Fruit fly (Drosophila melanogaster): ENCODE measurements around the gene CG34001.

Gene CG34001

dm6 chr3L:10669592-10670400 is 38.9 kb downstream of the CG34001 start:
- no peak for TF ChIP-seq fd85E (GFP tag; optimal IDR thresholded peaks at IDR 0.05)
- TF ChIP-seq CG4318 (GFP tag; optimal IDR thresholded peaks at IDR 0.05), result no peak
- TF ChIP-seq CG6276 (GFP tag; optimal IDR thresholded peaks at IDR 0.05), result no peak
- no peak for TF ChIP-seq net (GFP tag; optimal IDR thresholded peaks at IDR 0.05)
- TF ChIP-seq Ets96B (tag; optimal IDR thresholded peaks at IDR 0.05), result no peak
- TF ChIP-seq Eip75B (GFP tag; optimal IDR thresholded peaks at IDR 0.05), result no peak
- TF ChIP-seq CG6854 (GFP tag; optimal IDR thresholded peaks at IDR 0.05), result no peak
- no peak for TF ChIP-seq CG15336 (GFP tag; IDR thresholded peaks at IDR 0.05)

- TF ChIP-seq Hr4 (GFP tag; optimal IDR thresholded peaks at IDR 0.05), result no peak
- no peak for TF ChIP-seq CG11294 (GFP tag; IDR thresholded peaks at IDR 0.05)
- 0 out of 3 replicates have a peak, but pooled peaks have one; percentile 15 for TF ChIP-seq eg (GFP tag; IDR thresholded peaks at IDR 0.05)
- no peak for TF ChIP-seq CG8119 (GFP tag; IDR thresholded peaks at IDR 0.05)
- TF ChIP-seq topi (GFP tag; optimal IDR thresholded peaks at IDR 0.05), result no peak
- no peak for TF ChIP-seq Smox (GFP tag; optimal IDR thresholded peaks at IDR 0.05)
- no peak for TF ChIP-seq CG1621 (tag; optimal IDR thresholded peaks at IDR 0.05)
- no peak for TF ChIP-seq CG4318 (GFP tag; optimal IDR thresholded peaks at IDR 0.05)
These were observed 41.7 kb downstream of the CG34001 start for dm6 chr3L:10672540-10672939.

- no peak for TF ChIP-seq CG10631 (GFP tag; optimal IDR thresholded peaks at IDR 0.05)
- TF ChIP-seq CG6163 (GFP tag; IDR thresholded peaks at IDR 0.05), result peak; percentile 40; the same call in 1 of the 3 replicates
- TF ChIP-seq fd59A (GFP tag; optimal IDR thresholded peaks at IDR 0.05), result no peak
- TF ChIP-seq svp (GFP tag), result peak; percentile 64
- peak; percentile 5 for TF ChIP-seq Met (GFP tag; optimal IDR thresholded peaks at IDR 0.05)
- peak; percentile 21 for TF ChIP-seq CG6854 (GFP tag; optimal IDR thresholded peaks at IDR 0.05)
- TF ChIP-seq fkh (GFP tag; optimal IDR thresholded peaks at IDR 0.05), result peak; percentile 20
- peak; percentile 3 for TF ChIP-seq dsx (GFP tag; optimal IDR thresholded peaks at IDR 0.05; ENCODE audit: poor library complexity, severe bottlenecking)
- TF ChIP-seq ss (GFP tag; optimal IDR thresholded peaks at IDR 0.05), result peak; percentile 33 to 39
These were observed 43.3 kb downstream of the CG34001 start for dm6 chr3L:10674145-10674547.

dm6 chr3L:10674940-10675339 is 44.1 kb downstream of the CG34001 start:
- TF ChIP-seq OdsH (GFP tag; optimal IDR thresholded peaks at IDR 0.05), result no peak

- peak; percentile 92 to 94 for TF ChIP-seq ss (GFP tag; optimal IDR thresholded peaks at IDR 0.05)
- peak; percentile 41 for TF ChIP-seq CG32006 (GFP tag; optimal IDR thresholded peaks at IDR 0.05)
- TF ChIP-seq CG6854 (GFP tag; optimal IDR thresholded peaks at IDR 0.05), result peak; percentile 79
- TF ChIP-seq CG3919 (GFP tag; optimal IDR thresholded peaks at IDR 0.05), result peak; percentile 48
- TF ChIP-seq CG15336 (GFP tag; IDR thresholded peaks at IDR 0.05), result peak; percentile 73
- TF ChIP-seq Eip75B (GFP tag; optimal IDR thresholded peaks at IDR 0.05), result peak; percentile 24
- TF ChIP-seq Sox14 (GFP tag; optimal IDR thresholded peaks at IDR 0.05), result no peak
- TF ChIP-seq achi (GFP tag; optimal IDR thresholded peaks at IDR 0.05), result peak; percentile 26
- TF ChIP-seq topi (GFP tag; optimal IDR thresholded peaks at IDR 0.05), result peak; percentile 11
- peak; percentile 25 for TF ChIP-seq CG11762 (GFP tag; optimal IDR thresholded peaks at IDR 0.05; ENCODE audit: insufficient read depth)
- TF ChIP-seq salr (GFP tag; optimal IDR thresholded peaks at IDR 0.05), result peak in 1 of 2 experiments; percentile 42
- peak; percentile 37 for TF ChIP-seq fd85E (GFP tag; optimal IDR thresholded peaks at IDR 0.05)
- no peak for TF ChIP-seq dac (GFP tag; optimal IDR thresholded peaks at IDR 0.05)
- peak; percentile 88 for TF ChIP-seq CG8119 (GFP tag; IDR thresholded peaks at IDR 0.05)
- peak; percentile 90 for TF ChIP-seq CG9139 (GFP tag; optimal IDR thresholded peaks at IDR 0.05)
- peak; percentile 26 for TF ChIP-seq Blimp-1 (GFP tag; optimal IDR thresholded peaks at IDR 0.05)
- TF ChIP-seq CG1621 (tag; optimal IDR thresholded peaks at IDR 0.05), result peak; percentile 51
- peak; percentile 2 for TF ChIP-seq Smox (GFP tag; optimal IDR thresholded peaks at IDR 0.05)
- TF ChIP-seq Sox102F (GFP tag; optimal IDR thresholded peaks at IDR 0.05), result peak; percentile 47
- TF ChIP-seq Hr39 (GFP tag; optimal IDR thresholded peaks at IDR 0.05), result no peak
- no peak for TF ChIP-seq Hr38 (GFP tag; optimal IDR thresholded peaks at IDR 0.05)
- peak; percentile 34 for TF ChIP-seq CG8319 (GFP tag; optimal IDR thresholded peaks at IDR 0.05)
- peak; percentile 66 for TF ChIP-seq CG10669 (GFP tag; optimal IDR thresholded peaks at IDR 0.05)
- TF ChIP-seq CG10631 (GFP tag; optimal IDR thresholded peaks at IDR 0.05), result peak; percentile 9
- TF ChIP-seq eg (GFP tag; IDR thresholded peaks at IDR 0.05), result peak; percentile 90
- TF ChIP-seq Met (GFP tag; optimal IDR thresholded peaks at IDR 0.05), result peak; percentile 52
- no peak; the same call in 1 of the 2 replicates for TF ChIP-seq CG11294 (GFP tag; IDR thresholded peaks at IDR 0.05)
These were observed 44.9 kb downstream of the CG34001 start for dm6 chr3L:10675635-10676393.
